Worm (Caenorhabditis elegans) whole organism, L2 larva: ENCODE results near the gene F54D5.4.

Experiments used
- C34F6.9 ChIP-seq: fragments of 150-350 bp; optimal IDR thresholded peaks from 2 replicates; lab custom pipeline; 2014; ENCODE audit warnings: missing biosample characterization, missing genetic modification characterization
- F13H6.1 ChIP-seq: sonication (generic microtip); optimal IDR thresholded peaks from 2 replicates; lab custom pipeline; 2016; ENCODE audit warnings: missing genetic modification characterization, missing compliant biosample characterization
- R02D3.7 ChIP-seq: fragments of 150-350 bp; optimal IDR thresholded peaks from 2 replicates; lab custom pipeline; 2014; ENCODE audit warnings: missing biosample characterization, missing genetic modification characterization
- Y55F3AM.14 ChIP-seq: fragments of 200-800 bp; sonication (Bioruptor generic); optimal IDR thresholded peaks from 2 replicates; lab custom pipeline; 2018; ENCODE audit warnings: mild to moderate bottlenecking, missing genetic modification characterization, missing compliant biosample characterization
- alr-1 ChIP-seq: fragments of 150-350 bp; optimal IDR thresholded peaks from 2 replicates; lab custom pipeline; 2014; ENCODE audit warnings: missing biosample characterization, missing genetic modification characterization
- aly-2 ChIP-seq: fragments of 150-350 bp; optimal IDR thresholded peaks from 2 replicates; lab custom pipeline; 2014; ENCODE audit warnings: missing biosample characterization, missing genetic modification characterization
- ama-1 ChIP-seq: fragments of 150-350 bp; optimal IDR thresholded peaks from 2 replicates; lab custom pipeline; 2018; ENCODE audit warnings: inconsistent platforms
- blmp-1 ChIP-seq: sonication (generic microtip); optimal IDR thresholded peaks from 2 replicates; lab custom pipeline; 2017; ENCODE audit warnings: missing genetic modification characterization, mild to moderate bottlenecking, missing compliant biosample characterization, antibody characterized with exemption, moderate library complexity; ENCODE audit not compliant: insufficient read depth
- ceh-82 ChIP-seq: fragments of 150-350 bp; optimal IDR thresholded peaks from 2 replicates; lab custom pipeline; 2014; ENCODE audit warnings: missing biosample characterization, missing genetic modification characterization
- crh-2 ChIP-seq: sonication (generic microtip); optimal IDR thresholded peaks from 2 replicates; lab custom pipeline; 2017; ENCODE audit warnings: missing biosample characterization, missing genetic modification characterization
- dmd-4 ChIP-seq: sonication (generic microtip); optimal IDR thresholded peaks from 2 replicates; lab custom pipeline; 2017; ENCODE audit warnings: missing biosample characterization, missing genetic modification characterization
- elt-1 ChIP-seq: fragments of 150-350 bp; optimal IDR thresholded peaks from 2 replicates; lab custom pipeline; 2014; ENCODE audit warnings: missing biosample characterization, missing genetic modification characterization
- elt-3 ChIP-seq: sonication (generic microtip); optimal IDR thresholded peaks from 2 replicates; lab custom pipeline; 2017; ENCODE audit warnings: missing biosample characterization, missing genetic modification characterization
- fos-1 ChIP-seq: fragments of 150-350 bp; optimal IDR thresholded peaks from 2 replicates; lab custom pipeline; 2014; ENCODE audit warnings: missing biosample characterization, missing genetic modification characterization
- gmeb-1 ChIP-seq: fragments of 150-350 bp; optimal IDR thresholded peaks from 2 replicates; lab custom pipeline; 2014; ENCODE audit warnings: missing biosample characterization, missing genetic modification characterization
- lin-13 ChIP-seq: fragments of 150-350 bp; optimal IDR thresholded peaks from 2 replicates; lab custom pipeline; 2014; ENCODE audit warnings: missing biosample characterization, missing genetic modification reagents, missing genetic modification characterization
- lin-39 ChIP-seq: fragments of 150-350 bp; optimal IDR thresholded peaks from 2 replicates; lab custom pipeline; 2014; ENCODE audit warnings: missing biosample characterization, missing genetic modification reagents, missing genetic modification characterization
- lsy-2 ChIP-seq, 2 experiments: fragments of 150-350 bp in 1 of 2; sonication (generic microtip) in 1 of 2; optimal IDR thresholded peaks; 2 replicates each; lab custom pipeline; 2014 to 2017; ENCODE audit warnings: missing biosample characterization in 2 of 2, missing genetic modification characterization in 2 of 2
- mab-5 ChIP-seq: fragments of 150-350 bp; optimal IDR thresholded peaks from 2 replicates; lab custom pipeline; 2014; ENCODE audit warnings: missing biosample characterization, missing genetic modification characterization
- mbf-1 ChIP-seq: sonication (generic microtip); optimal IDR thresholded peaks from 2 replicates; lab custom pipeline; 2017; ENCODE audit warnings: missing biosample characterization, missing genetic modification characterization
- nhr-10 ChIP-seq: sonication (generic microtip); optimal IDR thresholded peaks from 2 replicates; lab custom pipeline; 2017; ENCODE audit warnings: missing biosample characterization, missing genetic modification characterization
- nhr-11 ChIP-seq: fragments of 150-350 bp; optimal IDR thresholded peaks from 2 replicates; lab custom pipeline; 2014; ENCODE audit warnings: missing biosample characterization, missing genetic modification characterization
- nhr-12 ChIP-seq: fragments of 150-350 bp; optimal IDR thresholded peaks from 2 replicates; lab custom pipeline; 2014; ENCODE audit warnings: missing biosample characterization, missing genetic modification characterization
- nhr-129 ChIP-seq: fragments of 150-350 bp; optimal IDR thresholded peaks from 2 replicates; lab custom pipeline; 2014; ENCODE audit warnings: missing biosample characterization, missing genetic modification characterization
- nhr-21 ChIP-seq: fragments of 150-350 bp; optimal IDR thresholded peaks from 2 replicates; lab custom pipeline; 2014; ENCODE audit warnings: missing biosample characterization, missing genetic modification characterization
- nhr-23 ChIP-seq: fragments of 150-350 bp; optimal IDR thresholded peaks from 2 replicates; lab custom pipeline; 2014; ENCODE audit warnings: missing biosample characterization, missing genetic modification reagents, missing genetic modification characterization
- nhr-237 ChIP-seq: fragments of 150-350 bp; optimal IDR thresholded peaks from 2 replicates; lab custom pipeline; 2014; ENCODE audit warnings: missing biosample characterization, missing genetic modification characterization
- nhr-25 ChIP-seq: fragments of 150-350 bp; sonication (generic microtip); optimal IDR thresholded peaks from 3 replicates; lab custom pipeline; 2014; ENCODE audit warnings: missing biosample characterization, missing genetic modification characterization
- nhr-77 ChIP-seq: fragments of 150-350 bp; optimal IDR thresholded peaks from 2 replicates; lab custom pipeline; 2014; ENCODE audit warnings: missing biosample characterization, missing genetic modification characterization
- peb-1 ChIP-seq: fragments of 150-350 bp; optimal IDR thresholded peaks from 2 replicates; lab custom pipeline; 2014; ENCODE audit warnings: missing biosample characterization, missing genetic modification characterization
- sem-4 ChIP-seq: fragments of 150-350 bp; optimal IDR thresholded peaks from 2 replicates; lab custom pipeline; 2014; ENCODE audit warnings: missing biosample characterization, missing genetic modification reagents, missing genetic modification characterization
- skn-1 ChIP-seq: sonication (generic microtip); optimal IDR thresholded peaks from 2 replicates; lab custom pipeline; 2017; ENCODE audit warnings: missing biosample characterization, missing genetic modification characterization
- sma-3 ChIP-seq: sonication (generic microtip); optimal IDR thresholded peaks from 2 replicates; lab custom pipeline; 2016; ENCODE audit warnings: missing genetic modification reagents, missing genetic modification characterization, missing compliant biosample characterization
- sma-9 ChIP-seq, 2 experiments: fragments of 150-350 bp in 1 of 2; sonication (generic microtip) in 1 of 2; optimal IDR thresholded peaks; 2 replicates each; lab custom pipeline; 2014 to 2016; ENCODE audit warnings: missing genetic modification characterization in 2 of 2, mild to moderate bottlenecking in 1 of 2, missing biosample characterization in 1 of 2, missing compliant biosample characterization in 1 of 2, missing genetic modification reagents in 1 of 2, moderate library complexity in 1 of 2
- snpc-4 ChIP-seq: fragments of 150-350 bp; optimal IDR thresholded peaks from 2 replicates; lab custom pipeline; 2014; ENCODE audit warnings: missing biosample characterization, missing genetic modification characterization
- unc-39 ChIP-seq: fragments of 150-350 bp; optimal IDR thresholded peaks from 2 replicates; lab custom pipeline; 2014; ENCODE audit warnings: missing biosample characterization, missing genetic modification characterization
- unc-55 ChIP-seq: fragments of 150-350 bp; sonication (generic microtip); optimal IDR thresholded peaks from 3 replicates; lab custom pipeline; 2014; ENCODE audit warnings: missing biosample characterization, missing genetic modification reagents, missing genetic modification characterization
- unc-62 ChIP-seq: fragments of 150-350 bp; optimal IDR thresholded peaks from 2 replicates; lab custom pipeline; 2014; ENCODE audit warnings: missing biosample characterization, missing genetic modification reagents, missing genetic modification characterization
- zag-1 ChIP-seq: fragments of 150-350 bp; optimal IDR thresholded peaks from 2 replicates; lab custom pipeline; 2014; ENCODE audit warnings: missing biosample characterization, missing genetic modification characterization
- ztf-1 ChIP-seq: fragments of 200-800 bp; sonication (Bioruptor generic); conservative IDR thresholded peaks from 2 replicates; pipeline ENCODE4 v1.3.6; 2022; ENCODE audit warnings: missing genetic modification characterization, missing compliant biosample characterization
- ztf-11 ChIP-seq: sonication (generic microtip); optimal IDR thresholded peaks from 2 replicates; lab custom pipeline; 2017; ENCODE audit warnings: missing biosample characterization, missing genetic modification characterization

Gene F54D5.4

ce11 chrII:11614103-11614857, 44.7 kb downstream of the F54D5.4 start:
- no peak for TF ChIP-seq snpc-4 (tag; lab: Kevin White, UChicago)
- no peak for TF ChIP-seq gmeb-1
- TF ChIP-seq nhr-21 (tag; lab: Kevin White, UChicago): peak; percentile 24
- TF ChIP-seq nhr-10 (tag; lab: Kevin White, UChicago): no peak
- TF ChIP-seq peb-1 (tag; lab: Kevin White, UChicago): no peak
- TF ChIP-seq crh-2 (tag; lab: Kevin White, UChicago): no peak
- TF ChIP-seq nhr-25 (tag; lab: Kevin White, UChicago): peak; percentile 34
- no peak for TF ChIP-seq aly-2
- no peak for TF ChIP-seq skn-1 (tag; lab: Kevin White, UChicago)
- TF ChIP-seq ceh-82 (tag; lab: Kevin White, UChicago): no peak
- peak; percentile 0 for TF ChIP-seq fos-1 (tag; lab: Kevin White, UChicago)
- peak; percentile 32 for TF ChIP-seq Y55F3AM.14

ce11 chrII:11616333-11616942, 46.8 kb downstream of the F54D5.4 start:
- TF ChIP-seq nhr-21 (tag; lab: Kevin White, UChicago) (peak; percentile 5), skn-1 (tag; lab: Kevin White, UChicago) (no peak), sma-3 (GFP tag; lab: Kevin White, UChicago) (no peak), nhr-23 (no peak), sma-9 (GFP tag; optimal IDR thresholded peaks at IDR 0.05; lab: Kevin White, UChicago) (peak; percentile 27), sma-9 (tag; optimal IDR thresholded peaks at IDR 0.05; lab: Kevin White, UChicago) (no peak), nhr-11 (tag; lab: Kevin White, UChicago) (no peak), crh-2 (tag; lab: Kevin White, UChicago) (no peak), nhr-77 (no peak), mbf-1 (tag; lab: Kevin White, UChicago) (no peak), nhr-237 (tag; lab: Kevin White, UChicago) (no peak), R02D3.7 (no peak)
- TF ChIP-seq, all 48 proteins: peak for 2

- TF ChIP-seq alr-1 (no peak), ztf-11 (tag; lab: Kevin White, UChicago) (no peak), nhr-237 (tag; lab: Kevin White, UChicago) (no peak), ztf-1 (no peak), nhr-25 (tag; lab: Kevin White, UChicago) (peak; percentile 85), lin-39 (tag; lab: Kevin White, UChicago) (no peak), nhr-11 (tag; lab: Kevin White, UChicago) (no peak), nhr-129 (tag; lab: Kevin White, UChicago) (peak; percentile 34), Y55F3AM.14 (peak; percentile 60), blmp-1 (tag; lab: Kevin White, UChicago) (peak; percentile 98), snpc-4 (tag; lab: Kevin White, UChicago) (no peak), dmd-4 (tag; lab: Kevin White, UChicago) (no peak), unc-55 (no peak), nhr-21 (tag; lab: Kevin White, UChicago) (peak; percentile 12), elt-1 (tag; lab: Kevin White, UChicago) (no peak), aly-2 (no peak), lsy-2 (tag; optimal IDR thresholded peaks at IDR 0.05; lab: Kevin White, UChicago) (peak in 1 of 2 experiments; percentile 34), ama-1 (peak; percentile 68), mab-5 (tag; lab: Kevin White, UChicago) (no peak), fos-1 (tag; lab: Kevin White, UChicago) (no peak), skn-1 (tag; lab: Kevin White, UChicago) (no peak), R02D3.7 (no peak), sem-4 (tag; lab: Kevin White, UChicago) (no peak), C34F6.9 (tag; lab: Kevin White, UChicago) (peak; percentile 11), unc-39 (tag; lab: Kevin White, UChicago) (no peak), zag-1 (tag; lab: Kevin White, UChicago) (no peak), nhr-77 (no peak), sma-9 (GFP tag; optimal IDR thresholded peaks at IDR 0.05; lab: Kevin White, UChicago) (peak; percentile 64), sma-9 (tag; optimal IDR thresholded peaks at IDR 0.05; lab: Kevin White, UChicago) (no peak), elt-3 (tag; lab: Kevin White, UChicago) (no peak), nhr-12 (tag; lab: Kevin White, UChicago) (no peak), sma-3 (GFP tag; lab: Kevin White, UChicago) (peak; percentile 47), unc-62 (no peak), nhr-10 (tag; lab: Kevin White, UChicago) (no peak), F13H6.1 (tag; lab: Kevin White, UChicago) (peak; percentile 16), crh-2 (tag; lab: Kevin White, UChicago) (peak; percentile 40), lin-13 (GFP tag; lab: Kevin White, UChicago) (peak; percentile 2)
- TF ChIP-seq, all 48 proteins: peak for 13
These were observed 48.1 kb downstream of the F54D5.4 start for ce11 chrII:11617715-11618114.
